Fruit fly (Drosophila melanogaster): ENCODE measurements around the gene Femcoat.

Gene Femcoat

DNA sequence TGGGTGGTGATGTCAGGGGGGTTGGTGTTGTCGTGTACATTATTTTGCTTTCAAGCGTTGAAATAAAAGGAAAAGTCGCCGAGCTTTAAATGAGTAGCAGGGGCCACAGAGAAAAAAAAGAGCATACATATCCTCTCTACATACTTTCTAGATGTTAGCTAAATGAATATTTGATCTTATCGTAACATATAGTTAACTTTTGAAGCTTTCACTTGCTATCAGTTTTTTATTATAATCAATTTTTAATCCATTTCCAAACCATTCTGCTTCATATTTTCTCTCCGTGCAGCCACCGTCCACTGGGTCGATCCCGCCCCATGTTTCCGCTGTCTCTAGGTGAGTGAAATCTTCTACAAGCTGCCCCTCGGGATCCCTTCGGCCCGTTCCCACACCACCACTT is 17.6 kb downstream of the Femcoat start:
- TF ChIP-seq CG32121 (GFP tag; IDR thresholded peaks at IDR 0.05) (no peak), Pif1A (GFP tag; optimal IDR thresholded peaks at IDR 0.05) (no peak), CG8301 (tag; optimal IDR thresholded peaks at IDR 0.05) (no peak), Ets98B (GFP tag; IDR thresholded peaks at IDR 0.05) (no peak), Pif1B (GFP tag; optimal IDR thresholded peaks at IDR 0.05) (no peak), CG12605 (GFP tag; IDR thresholded peaks at IDR 0.05) (no peak), CG15710 (tag; optimal IDR thresholded peaks at IDR 0.05) (no peak), CG13204 (GFP tag; optimal IDR thresholded peaks at IDR 0.05) (no peak), fd96Ca (GFP tag; IDR thresholded peaks at IDR 0.05) (no peak), CG17806 (tag; optimal IDR thresholded peaks at IDR 0.05) (no peak), rn (GFP tag; IDR thresholded peaks at IDR 0.05) (no peak), CG34367 (tag; optimal IDR thresholded peaks at IDR 0.05) (no peak)

dm6 chrX:4217870-4218269 is 24.8 kb downstream of the Femcoat start, which contains the start of gene CG15570:
Gene CG15570 (plus strand): TSS chrX:4218170.
- TF ChIP-seq CG13204 (GFP tag; optimal IDR thresholded peaks at IDR 0.05) = no peak
- TF ChIP-seq CG34367 (tag; optimal IDR thresholded peaks at IDR 0.05) = no peak
- no peak for TF ChIP-seq CG9948 (tag; optimal IDR thresholded peaks at IDR 0.05)
- no peak for TF ChIP-seq CG17806 (tag; optimal IDR thresholded peaks at IDR 0.05)
- TF ChIP-seq CG10348 (GFP tag; IDR thresholded peaks at IDR 0.05) = no peak

DNA sequence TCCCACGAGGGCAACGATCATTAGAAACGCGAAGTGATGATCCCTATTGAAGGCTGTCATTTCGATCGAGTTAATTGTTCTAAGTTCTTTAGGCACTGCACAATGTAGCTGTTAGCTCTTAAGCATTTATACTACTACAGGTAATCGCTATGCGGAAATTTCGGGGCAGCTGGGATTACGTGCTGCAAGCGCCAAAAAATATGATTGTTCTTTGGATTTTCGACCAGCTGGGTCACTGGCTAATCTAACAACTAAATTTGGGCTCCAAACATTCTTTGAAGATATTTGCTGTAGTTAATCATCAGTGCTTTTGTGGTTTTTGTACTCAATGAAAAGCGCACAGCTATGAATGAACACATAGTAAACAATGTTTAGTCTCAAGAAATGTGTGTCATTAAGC is 25.3 kb downstream of the Femcoat start, which contains the start of gene CG15571:
CG15571 (minus strand) TSS at position 101 of the 400 bp plus-strand sequence.
- no peak for TF ChIP-seq CG14655 (GFP tag; optimal IDR thresholded peaks at IDR 0.05)
- TF ChIP-seq CG17806 (tag; optimal IDR thresholded peaks at IDR 0.05) = no peak
- no peak for TF ChIP-seq Pif1A (GFP tag; optimal IDR thresholded peaks at IDR 0.05)
- TF ChIP-seq CG9948 (tag; optimal IDR thresholded peaks at IDR 0.05) = no peak
- no peak for TF ChIP-seq Pif1B (GFP tag; optimal IDR thresholded peaks at IDR 0.05)

DNA sequence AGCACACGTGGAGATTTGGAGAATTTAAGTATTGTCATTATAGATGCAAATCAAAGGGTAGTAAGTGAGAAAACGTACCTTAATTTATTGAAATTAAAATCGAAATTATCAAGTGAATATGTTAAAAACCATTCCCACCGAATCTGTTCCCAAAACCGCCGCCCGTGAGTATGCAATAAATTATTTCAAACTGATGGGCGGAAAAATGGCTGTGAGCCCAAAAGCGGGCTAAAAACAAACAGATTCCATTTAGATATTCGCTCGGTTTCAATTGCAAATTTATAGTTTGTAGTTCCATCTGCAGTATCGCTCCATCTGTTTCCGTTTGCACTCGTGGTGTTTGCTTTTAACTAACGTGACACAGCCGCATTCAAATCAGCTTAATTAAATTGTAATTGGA is 28.3 kb downstream of the Femcoat start:
- TF ChIP-seq CG12605 (GFP tag; IDR thresholded peaks at IDR 0.05) (no peak), CG9948 (tag; optimal IDR thresholded peaks at IDR 0.05) (no peak), gl (tag; optimal IDR thresholded peaks at IDR 0.05) (no peak), Ets98B (GFP tag; IDR thresholded peaks at IDR 0.05) (no peak), CG8301 (tag; optimal IDR thresholded peaks at IDR 0.05) (no peak), CG15710 (tag; optimal IDR thresholded peaks at IDR 0.05) (no peak), CG13204 (GFP tag; optimal IDR thresholded peaks at IDR 0.05) (no peak), CG10348 (GFP tag; IDR thresholded peaks at IDR 0.05) (no peak), Snoo (tag; optimal IDR thresholded peaks at IDR 0.05) (no peak), CG14655 (GFP tag; optimal IDR thresholded peaks at IDR 0.05) (no peak), CG8159 (tag; optimal IDR thresholded peaks at IDR 0.05) (no peak), EcR (GFP tag; optimal IDR thresholded peaks at IDR 0.05) (no peak), rn (GFP tag; IDR thresholded peaks at IDR 0.05) (no peak)

dm6 chrX:4212725-4213124 is 29.9 kb downstream of the Femcoat start, which contains the start of gene CG43288:
Gene CG43288 (plus strand): TSS chrX:4213025.
- TF ChIP-seq Snoo (tag; optimal IDR thresholded peaks at IDR 0.05) (no peak), gl (tag; optimal IDR thresholded peaks at IDR 0.05) (no peak), Pif1A (GFP tag; optimal IDR thresholded peaks at IDR 0.05) (no peak), CG12605 (GFP tag; IDR thresholded peaks at IDR 0.05) (no peak)

DNA sequence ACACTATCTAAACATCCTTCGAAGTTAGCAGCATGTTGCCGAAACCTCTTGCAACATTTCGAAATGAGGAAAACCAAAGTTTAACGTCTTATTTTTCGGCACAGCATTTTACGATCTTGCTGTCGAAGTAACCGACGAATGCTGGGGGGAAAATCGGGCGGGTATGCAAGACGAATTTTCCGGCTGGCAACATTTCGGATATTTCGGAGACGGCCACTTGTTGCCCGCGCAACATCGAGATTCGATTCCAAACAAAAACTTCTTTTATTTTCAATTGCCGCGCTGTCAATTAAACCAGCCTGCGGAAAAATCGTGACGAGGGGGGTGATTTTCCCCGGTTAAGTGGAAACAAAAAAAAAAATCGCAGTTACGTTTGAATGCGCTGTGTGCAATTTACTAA is 35.9 kb downstream of the Femcoat start:
- no peak for TF ChIP-seq D1 (tag; optimal IDR thresholded peaks at IDR 0.05)
- TF ChIP-seq CG12605 (GFP tag; IDR thresholded peaks at IDR 0.05) = no peak
- no peak for TF ChIP-seq CG8301 (tag; optimal IDR thresholded peaks at IDR 0.05)
- TF ChIP-seq CG17806 (tag; optimal IDR thresholded peaks at IDR 0.05) = no peak
- no peak for TF ChIP-seq Pif1B (GFP tag; optimal IDR thresholded peaks at IDR 0.05)
- TF ChIP-seq Pif1A (GFP tag; optimal IDR thresholded peaks at IDR 0.05) = no peak
- no peak for TF ChIP-seq CG13204 (GFP tag; optimal IDR thresholded peaks at IDR 0.05)
- no peak for TF ChIP-seq rn (GFP tag; IDR thresholded peaks at IDR 0.05)
- TF ChIP-seq CG14655 (GFP tag; optimal IDR thresholded peaks at IDR 0.05) = no peak
- TF ChIP-seq gl (tag; optimal IDR thresholded peaks at IDR 0.05) = no peak
- no peak for TF ChIP-seq CG34367 (tag; optimal IDR thresholded peaks at IDR 0.05)
- no peak for TF ChIP-seq CG15710 (tag; optimal IDR thresholded peaks at IDR 0.05)
- TF ChIP-seq CG4496 (GFP tag; IDR thresholded peaks at IDR 0.05) = no peak
- no peak for TF ChIP-seq CG32121 (GFP tag; IDR thresholded peaks at IDR 0.05)

dm6 chrX:4205346-4206178 is 37.1 kb downstream of the Femcoat start, which contains the start of gene Fas2:
Gene Fas2 (minus strand): TSS chrX:4206093.
- TF ChIP-seq CG8159 (tag; optimal IDR thresholded peaks at IDR 0.05) (peak; percentile 7), Pif1B (GFP tag; optimal IDR thresholded peaks at IDR 0.05) (peak; percentile 75), CG9948 (tag; optimal IDR thresholded peaks at IDR 0.05) (peak; percentile 33), CG12605 (GFP tag; IDR thresholded peaks at IDR 0.05) (peak; percentile 47; the same call in 1 of the 2 replicates), gl (tag; optimal IDR thresholded peaks at IDR 0.05) (no peak), EcR (GFP tag; optimal IDR thresholded peaks at IDR 0.05) (peak; percentile 3), Snoo (tag; optimal IDR thresholded peaks at IDR 0.05) (peak; percentile 67), rn (GFP tag; IDR thresholded peaks at IDR 0.05) (0 out of 2 replicates have a peak, but pooled peaks have one; percentile 7), Ets98B (GFP tag; IDR thresholded peaks at IDR 0.05) (peak; percentile 59), CG14655 (GFP tag; optimal IDR thresholded peaks at IDR 0.05) (peak; percentile 60), CG32121 (GFP tag; IDR thresholded peaks at IDR 0.05) (peak; percentile 70), CG13204 (GFP tag; optimal IDR thresholded peaks at IDR 0.05) (peak; percentile 56), CG10348 (GFP tag; IDR thresholded peaks at IDR 0.05) (no peak), CG17806 (tag; optimal IDR thresholded peaks at IDR 0.05) (peak; percentile 11), CG34367 (tag; optimal IDR thresholded peaks at IDR 0.05) (no peak), Pif1A (GFP tag; optimal IDR thresholded peaks at IDR 0.05) (peak; percentile 37), fd96Ca (GFP tag; IDR thresholded peaks at IDR 0.05) (peak; percentile 87), D1 (tag; optimal IDR thresholded peaks at IDR 0.05) (no peak), CG4496 (GFP tag; IDR thresholded peaks at IDR 0.05) (peak; percentile 68; the same call in 2 of the 3 replicates), CG15710 (tag; optimal IDR thresholded peaks at IDR 0.05) (peak; percentile 31), CG8301 (tag; optimal IDR thresholded peaks at IDR 0.05) (peak; percentile 51)
